Fruit fly (Drosophila melanogaster) whole organism, wandering third instar larva: ENCODE data around the gene CG3061.

Experiments used
- Abd-B ChIP-seq: fragments of >200 bp; optimal IDR thresholded peaks from 2 replicates; lab custom pipeline; 2017; ENCODE audit warnings: missing biosample characterization, missing genetic modification characterization
- CrebA ChIP-seq: fragments of 200-800 bp; sonication (Bioruptor generic); optimal IDR thresholded peaks from 2 replicates; lab custom pipeline; 2016; ENCODE audit warnings: missing biosample characterization, mild to moderate bottlenecking, missing genetic modification characterization, borderline replicate concordance
- Dif ChIP-seq: fragments of 200-275, 200-300 bp; sonication (Bioruptor generic); optimal IDR thresholded peaks from 2 replicates; lab custom pipeline; 2018; ENCODE audit warnings: missing biosample characterization, missing genetic modification characterization; ENCODE audit not compliant: partially characterized antibody
- GATAd ChIP-seq: sonication (Bioruptor generic); optimal IDR thresholded peaks from 2 replicates; lab custom pipeline; 2016; ENCODE audit warnings: missing biosample characterization, missing genetic modification characterization
- HLH106 ChIP-seq: fragments of 200-800 bp; optimal IDR thresholded peaks from 3 replicates; lab custom pipeline; 2019; ENCODE audit warnings: missing biosample characterization, mild to moderate bottlenecking, missing genetic modification characterization, moderate library complexity
- Hnf4 ChIP-seq: fragments of 200-800 bp; sonication (Bioruptor generic); optimal IDR thresholded peaks from 2 replicates; lab custom pipeline; 2016; ENCODE audit warnings: missing biosample characterization, mild to moderate bottlenecking, missing genetic modification characterization
- Hr78 ChIP-seq: fragments of >200 bp; optimal IDR thresholded peaks from 2 replicates; lab custom pipeline; 2017; ENCODE audit warnings: missing biosample characterization, missing genetic modification characterization
- Hr83 ChIP-seq: fragments of 200-300 bp; sonication (Bioruptor generic); optimal IDR thresholded peaks from 2 replicates; lab custom pipeline; 2016; ENCODE audit warnings: missing biosample characterization, mild to moderate bottlenecking, missing genetic modification characterization, moderate library complexity; ENCODE audit not compliant: poor library complexity, severe bottlenecking
- Jra ChIP-seq: sonication (Bioruptor generic); optimal IDR thresholded peaks from 2 replicates; lab custom pipeline; 2016; ENCODE audit warnings: missing biosample characterization, missing genetic modification characterization
- Mio ChIP-seq: sonication (Bioruptor generic); optimal IDR thresholded peaks from 2 replicates; lab custom pipeline; 2016; ENCODE audit warnings: missing biosample characterization, missing genetic modification characterization
- Myc ChIP-seq: fragments of >200 bp; optimal IDR thresholded peaks from 2 replicates; lab custom pipeline; 2017
- N ChIP-seq: fragments of >200 bp; optimal IDR thresholded peaks from 2 replicates; lab custom pipeline; 2018; ENCODE audit warnings: missing biosample characterization, missing external identifiers, missing genetic modification characterization
- OdsH ChIP-seq: fragments of 200-800 bp; sonication (Bioruptor generic); optimal IDR thresholded peaks from 2 replicates; lab custom pipeline; 2016; ENCODE audit warnings: missing biosample characterization, mild to moderate bottlenecking, missing genetic modification characterization
- Rel ChIP-seq, 2 experiments: fragments of 200-800 bp; sonication (Bioruptor generic) in 1 of 2; optimal IDR thresholded peaks; 2 replicates in 1 of 2; 3 replicates in 1 of 2; lab custom pipeline; 2016 to 2019; ENCODE audit warnings: mild to moderate bottlenecking in 2 of 2, missing biosample characterization in 2 of 2, missing genetic modification characterization in 2 of 2, moderate library complexity in 1 of 2
- Sp1 ChIP-seq: fragments of 200-800 bp; sonication (Bioruptor generic); optimal IDR thresholded peaks from 3 replicates; lab custom pipeline; 2019; ENCODE audit warnings: missing biosample characterization, mild to moderate bottlenecking, missing genetic modification characterization, moderate library complexity
- br ChIP-seq: fragments of 200-800 bp; sonication (Bioruptor generic); optimal IDR thresholded peaks from 2 replicates; lab custom pipeline; 2016; ENCODE audit warnings: missing biosample characterization, missing genetic modification characterization
- brk ChIP-seq: fragments of 200-800 bp; sonication (Bioruptor generic); optimal IDR thresholded peaks from 2 replicates; lab custom pipeline; 2016; ENCODE audit warnings: missing biosample characterization, mild to moderate bottlenecking, missing genetic modification characterization
- dl ChIP-seq, 2 experiments: fragments of 175-275, 200-275 bp in 1 of 2; fragments of 200-275 bp in 1 of 2; sonication (Bioruptor generic); optimal IDR thresholded peaks; lab custom pipeline; 2018; ENCODE audit warnings: mild to moderate bottlenecking in 2 of 2, missing biosample characterization in 2 of 2, missing genetic modification characterization in 2 of 2, moderate library complexity in 2 of 2; ENCODE audit not compliant: partially characterized antibody in 2 of 2, insufficient read depth in 1 of 2
- dmrt93B ChIP-seq: fragments of 200-800 bp; sonication (Bioruptor generic); optimal IDR thresholded peaks from 2 replicates; lab custom pipeline; 2018; ENCODE audit warnings: missing biosample characterization, mild to moderate bottlenecking, missing genetic modification characterization
- dsf ChIP-seq: sonication (Bioruptor generic); optimal IDR thresholded peaks from 2 replicates; lab custom pipeline; 2016; ENCODE audit warnings: missing biosample characterization, missing genetic modification characterization, borderline replicate concordance
- ey ChIP-seq: fragments of 200-800 bp; sonication (Bioruptor generic); optimal IDR thresholded peaks from 2 replicates; lab custom pipeline; 2016; ENCODE audit warnings: missing biosample characterization, missing genetic modification characterization
- fru ChIP-seq: fragments of 200-800 bp; sonication (Bioruptor generic); optimal IDR thresholded peaks from 3 replicates; lab custom pipeline; 2016; ENCODE audit warnings: missing biosample characterization, mild to moderate bottlenecking, missing genetic modification characterization
- h ChIP-seq: fragments of 200-800 bp; sonication (Bioruptor generic); optimal IDR thresholded peaks from 3 replicates; lab custom pipeline; 2016; ENCODE audit warnings: missing biosample characterization, mild to moderate bottlenecking, missing genetic modification characterization
- jim ChIP-seq: fragments of 175-275, 200-325 bp; sonication (Bioruptor generic); optimal IDR thresholded peaks from 2 replicates; lab custom pipeline; 2016; ENCODE audit warnings: missing biosample characterization, mild to moderate bottlenecking, missing genetic modification characterization
- lola ChIP-seq: fragments of >200 bp; optimal IDR thresholded peaks from 2 replicates; lab custom pipeline; 2017; ENCODE audit warnings: missing biosample characterization, missing genetic modification characterization
- pan ChIP-seq: fragments of >200 bp; optimal IDR thresholded peaks from 2 replicates; lab custom pipeline; 2017
- rgr ChIP-seq: fragments of 200-800 bp; sonication (Bioruptor generic); optimal IDR thresholded peaks from 3 replicates; lab custom pipeline; 2016; ENCODE audit warnings: missing biosample characterization, mild to moderate bottlenecking, missing genetic modification characterization
- sage ChIP-seq: fragments of 200-800 bp; sonication (Bioruptor generic); optimal IDR thresholded peaks from 2 replicates; lab custom pipeline; 2016; ENCODE audit warnings: missing biosample characterization, mild to moderate bottlenecking, missing genetic modification characterization
- sv ChIP-seq: fragments of 200-800 bp; sonication (Bioruptor generic); optimal IDR thresholded peaks from 3 replicates; lab custom pipeline; 2016; ENCODE audit warnings: missing biosample characterization, missing genetic modification characterization
- woc ChIP-seq: sonication (Bioruptor generic); optimal IDR thresholded peaks from 2 replicates; lab custom pipeline; 2016; ENCODE audit warnings: missing biosample characterization, mild to moderate bottlenecking, missing genetic modification characterization

The CG3061 gene

dm6 chr3R:13989453-13989852 lies 42.7 kb upstream of the CG3061 start:
- no peak for TF ChIP-seq dmrt93B
- no peak for TF ChIP-seq Rel (GFP tag; optimal IDR thresholded peaks at IDR 0.05; lab: Kevin White, UChicago)
- TF ChIP-seq Rel (tag; optimal IDR thresholded peaks at IDR 0.05; lab: Kevin White, UChicago), result no peak
- TF ChIP-seq Mio, result no peak
- no peak for TF ChIP-seq OdsH (GFP tag; lab: Kevin White, UChicago)
- no peak for TF ChIP-seq dsf
- TF ChIP-seq dl (GFP tag; optimal IDR thresholded peaks at IDR 0.05; lab: Kevin White, UChicago; ENCODE audit: insufficient read depth in 1 of 2, partially characterized antibody in 2 of 2), result no peak
- no peak for TF ChIP-seq Hnf4 (GFP tag; lab: Kevin White, UChicago)
- no peak for TF ChIP-seq woc (GFP tag; lab: Kevin White, UChicago)
- no peak for TF ChIP-seq Hr78
- TF ChIP-seq, all 38 proteins: peak for 0

dm6 chr3R:13990109-13990508 lies 42.1 kb upstream of the CG3061 start:
- TF ChIP-seq fru, result no peak
- no peak for TF ChIP-seq woc (GFP tag; lab: Kevin White, UChicago)
- TF ChIP-seq Hr83 (GFP tag; lab: Kevin White, UChicago), result peak; percentile 17
- no peak for TF ChIP-seq OdsH (GFP tag; lab: Kevin White, UChicago)
- TF ChIP-seq Dif (GFP tag; lab: Kevin White, UChicago), result no peak
- TF ChIP-seq Abd-B (GFP tag; lab: Kevin White, UChicago), result no peak
- no peak for TF ChIP-seq h (GFP tag; lab: Kevin White, UChicago)
- no peak for TF ChIP-seq N (GFP tag; lab: Kevin White, UChicago)
- TF ChIP-seq, all 38 proteins: peak for 1

dm6 chr3R:13992126-13992535 lies 40.0 kb upstream of the CG3061 start:
- TF ChIP-seq jim (peak; percentile 53), fru (no peak), Jra (GFP tag; lab: Kevin White, UChicago) (no peak), N (GFP tag; lab: Kevin White, UChicago) (no peak), Hnf4 (GFP tag; lab: Kevin White, UChicago) (no peak)

- TF ChIP-seq Abd-B (GFP tag; lab: Kevin White, UChicago) (no peak), lola (no peak), rgr (GFP tag; lab: Kevin White, UChicago) (no peak), h (GFP tag; lab: Kevin White, UChicago) (no peak), brk (GFP tag; lab: Kevin White, UChicago) (no peak), HLH106 (tag; lab: Kevin White, UChicago) (no peak), Myc (no peak), pan (lab: Kevin White, UChicago) (no peak), fru (no peak), br (GFP tag; lab: Kevin White, UChicago) (no peak), GATAd (GFP tag; lab: Kevin White, UChicago) (no peak), CrebA (GFP tag; lab: Kevin White, UChicago) (no peak), Sp1 (GFP tag; lab: Kevin White, UChicago) (no peak), ey (GFP tag; lab: Kevin White, UChicago) (no peak), Rel (GFP tag; optimal IDR thresholded peaks at IDR 0.05; lab: Kevin White, UChicago) (no peak), Rel (tag; optimal IDR thresholded peaks at IDR 0.05; lab: Kevin White, UChicago) (no peak), dl (GFP tag; optimal IDR thresholded peaks at IDR 0.05; lab: Kevin White, UChicago; ENCODE audit: insufficient read depth in 1 of 2, partially characterized antibody in 2 of 2) (no peak), sage (GFP tag; lab: Kevin White, UChicago) (no peak)
- TF ChIP-seq, all 38 proteins: peak for 0
Measured at dm6 chr3R:13995426-13995825, 36.7 kb upstream of the CG3061 start.

dm6 chr3R:13995933-13996332 lies 36.2 kb upstream of the CG3061 start:
- TF ChIP-seq sv (GFP tag; lab: Kevin White, UChicago), result no peak

dm6 chr3R:13997762-13998161 lies 34.4 kb upstream of the CG3061 start:
- TF ChIP-seq GATAd (GFP tag; lab: Kevin White, UChicago), result no peak
- TF ChIP-seq Hnf4 (GFP tag; lab: Kevin White, UChicago), result no peak
- no peak for TF ChIP-seq Abd-B (GFP tag; lab: Kevin White, UChicago)
- no peak for TF ChIP-seq Mio
- no peak for TF ChIP-seq OdsH (GFP tag; lab: Kevin White, UChicago)
- no peak for TF ChIP-seq lola
